Fruit fly (Drosophila melanogaster) whole organism, prepupa: ENCODE results near the gene form3.

Experiments used
- Blimp-1 ChIP-seq: fragments of 200-800 bp; sonication (Bioruptor generic); optimal IDR thresholded peaks from 3 replicates; lab custom pipeline; 2017; ENCODE audit warnings: missing biosample characterization, missing genetic modification characterization, mild to moderate bottlenecking, moderate library complexity, missing genetic modification reagents
- CG11294 ChIP-seq: fragments of 200-800 bp; sonication (Bioruptor generic); IDR thresholded peaks from 2 replicates; pipeline ENCODE4 v1.3.6; 2022; ENCODE audit warnings: missing biosample characterization, missing genetic modification characterization
- CG11902 ChIP-seq: fragments of 200-800 bp; sonication (Bioruptor generic); optimal IDR thresholded peaks from 3 replicates; lab custom pipeline; 2016; ENCODE audit warnings: missing biosample characterization, missing genetic modification characterization
- CG1621 ChIP-seq: fragments of 200-800 bp; sonication (Bioruptor generic); optimal IDR thresholded peaks from 3 replicates; lab custom pipeline; 2018; ENCODE audit warnings: missing biosample characterization, mild to moderate bottlenecking, missing genetic modification characterization
- CG3032 ChIP-seq: fragments of 200-800 bp; optimal IDR thresholded peaks from 2 replicates; lab custom pipeline; 2019; ENCODE audit warnings: missing biosample characterization, mild to moderate bottlenecking, missing genetic modification characterization, moderate library complexity
- CG31627 ChIP-seq: fragments of 200-800 bp; sonication (Bioruptor generic); optimal IDR thresholded peaks from 3 replicates; lab custom pipeline; 2016; ENCODE audit warnings: missing biosample characterization, missing genetic modification characterization
- CG32006 ChIP-seq: fragments of 200-800 bp; sonication (Bioruptor generic); optimal IDR thresholded peaks from 3 replicates; lab custom pipeline; 2017; ENCODE audit warnings: missing biosample characterization, mild to moderate bottlenecking, missing genetic modification characterization
- CG34406 ChIP-seq: fragments of 200-800 bp; sonication (Bioruptor generic); optimal IDR thresholded peaks from 3 replicates; lab custom pipeline; 2016; ENCODE audit warnings: missing biosample characterization, missing genetic modification characterization
- CG3919 ChIP-seq: fragments of 200-800 bp; sonication (Bioruptor generic); optimal IDR thresholded peaks from 3 replicates; lab custom pipeline; 2016; ENCODE audit warnings: missing biosample characterization, missing genetic modification characterization
- CG6276 ChIP-seq: fragments of 200-800 bp; sonication (Bioruptor generic); optimal IDR thresholded peaks from 2 replicates; lab custom pipeline; 2017; ENCODE audit warnings: missing biosample characterization, mild to moderate bottlenecking, missing genetic modification characterization
- CG6808 ChIP-seq: fragments of 200-800 bp; sonication (Bioruptor generic); optimal IDR thresholded peaks from 3 replicates; lab custom pipeline; 2017; ENCODE audit warnings: missing biosample characterization, missing genetic modification characterization, mild to moderate bottlenecking, moderate library complexity, missing genetic modification reagents
- CG6854 ChIP-seq: fragments of 200-800 bp; sonication (Bioruptor generic); optimal IDR thresholded peaks from 2 replicates; lab custom pipeline; 2017; ENCODE audit warnings: missing biosample characterization, mild to moderate bottlenecking, missing genetic modification characterization
- CG7368 ChIP-seq: fragments of 200-800 bp; sonication (Bioruptor generic); optimal IDR thresholded peaks from 3 replicates; lab custom pipeline; 2016; ENCODE audit warnings: missing biosample characterization, missing genetic modification characterization
- CG8119 ChIP-seq: fragments of 200-800 bp; sonication (Bioruptor generic); IDR thresholded peaks from 3 replicates; pipeline ENCODE4 v1.3.6; 2022; ENCODE audit warnings: missing biosample characterization, missing genetic modification characterization
- CG8319 ChIP-seq: fragments of 200-800 bp; sonication (Bioruptor generic); optimal IDR thresholded peaks from 3 replicates; lab custom pipeline; 2016; ENCODE audit warnings: missing biosample characterization, missing genetic modification characterization
- CG8632 ChIP-seq: fragments of 200-800 bp; sonication (Bioruptor generic); optimal IDR thresholded peaks from 3 replicates; lab custom pipeline; 2016; ENCODE audit warnings: missing biosample characterization, missing genetic modification characterization
- CG9139 ChIP-seq: fragments of 200-800 bp; sonication (Bioruptor generic); optimal IDR thresholded peaks from 3 replicates; lab custom pipeline; 2017; ENCODE audit warnings: missing biosample characterization, mild to moderate bottlenecking, missing genetic modification characterization
- Eip75B ChIP-seq: fragments of 200-800 bp; sonication (Bioruptor generic); optimal IDR thresholded peaks from 3 replicates; lab custom pipeline; 2016; ENCODE audit warnings: missing biosample characterization, missing genetic modification characterization
- Eip78C ChIP-seq: fragments of 200-800 bp; sonication (Bioruptor generic); peaks from one replicate; lab custom pipeline; 2016; ENCODE audit warnings: missing biosample characterization, missing genetic modification characterization
- Eip93F ChIP-seq: fragments of 200-800 bp; sonication (Bioruptor generic); optimal IDR thresholded peaks from 2 replicates; lab custom pipeline; 2016; ENCODE audit warnings: missing biosample characterization, mild to moderate bottlenecking, missing genetic modification characterization
- Ets96B ChIP-seq: fragments of 200-800 bp; optimal IDR thresholded peaks from 2 replicates; lab custom pipeline; 2019; ENCODE audit warnings: missing biosample characterization, mild to moderate bottlenecking, missing genetic modification characterization, moderate library complexity
- Gug ChIP-seq: fragments of 200-800 bp; sonication (Bioruptor generic); IDR thresholded peaks from 2 replicates; pipeline ENCODE4 v1.3.6; 2022; ENCODE audit warnings: missing biosample characterization, missing genetic modification characterization
- Hr38 ChIP-seq: sonication (Bioruptor generic); optimal IDR thresholded peaks from 2 replicates; lab custom pipeline; 2016; ENCODE audit warnings: missing biosample characterization, missing genetic modification characterization
- Hr39 ChIP-seq: fragments of 200-800 bp; sonication (Bioruptor generic); optimal IDR thresholded peaks from 2 replicates; lab custom pipeline; 2016; ENCODE audit warnings: missing biosample characterization, missing genetic modification characterization
- Met ChIP-seq: fragments of 200-800 bp; sonication (Bioruptor generic); optimal IDR thresholded peaks from 3 replicates; lab custom pipeline; 2016; ENCODE audit warnings: missing biosample characterization, missing genetic modification characterization
- OdsH ChIP-seq: fragments of 200-800 bp; sonication (Bioruptor generic); optimal IDR thresholded peaks from 3 replicates; lab custom pipeline; 2016; ENCODE audit warnings: missing biosample characterization, missing genetic modification characterization
- Smox ChIP-seq: fragments of 200-800 bp; sonication (Bioruptor generic); optimal IDR thresholded peaks from 3 replicates; lab custom pipeline; 2016; ENCODE audit warnings: missing biosample characterization, missing genetic modification characterization
- Sox102F ChIP-seq: fragments of 200-800 bp; sonication (Bioruptor generic); optimal IDR thresholded peaks from 2 replicates; lab custom pipeline; 2016; ENCODE audit warnings: missing biosample characterization, mild to moderate bottlenecking, missing genetic modification characterization
- Sox14 ChIP-seq: fragments of 200-800 bp; sonication (Bioruptor generic); optimal IDR thresholded peaks from 3 replicates; lab custom pipeline; 2016; ENCODE audit warnings: missing biosample characterization, missing genetic modification characterization
- Sox15 ChIP-seq: fragments of 200-800 bp; sonication (Bioruptor generic); optimal IDR thresholded peaks from 3 replicates; lab custom pipeline; 2016; ENCODE audit warnings: missing biosample characterization, missing genetic modification characterization
- achi ChIP-seq: fragments of 200-800 bp; sonication (Bioruptor generic); optimal IDR thresholded peaks from 3 replicates; lab custom pipeline; 2016; ENCODE audit warnings: missing biosample characterization, missing genetic modification characterization
- acj6 ChIP-seq: fragments of 200-800 bp; sonication (Bioruptor generic); optimal IDR thresholded peaks from 3 replicates; lab custom pipeline; 2016; ENCODE audit warnings: missing biosample characterization, missing genetic modification characterization
- dac ChIP-seq: fragments of 200-800 bp; sonication (Bioruptor generic); optimal IDR thresholded peaks from 2 replicates; lab custom pipeline; 2017; ENCODE audit warnings: missing biosample characterization, mild to moderate bottlenecking, missing genetic modification characterization
- dsx ChIP-seq: fragments of 200-800 bp; optimal IDR thresholded peaks from 3 replicates; lab custom pipeline; 2019; ENCODE audit warnings: missing biosample characterization, mild to moderate bottlenecking, missing genetic modification characterization, moderate library complexity; ENCODE audit not compliant: poor library complexity, severe bottlenecking
- eg ChIP-seq: fragments of 200-800 bp; sonication (Bioruptor generic); IDR thresholded peaks from 3 replicates; pipeline ENCODE4 v1.3.6; 2022; ENCODE audit warnings: missing biosample characterization, missing genetic modification characterization
- esn ChIP-seq: fragments of 200-800 bp; sonication (Bioruptor generic); optimal IDR thresholded peaks from 2 replicates; lab custom pipeline; 2016; ENCODE audit warnings: missing biosample characterization, mild to moderate bottlenecking, missing genetic modification characterization, moderate library complexity
- fd59A ChIP-seq: fragments of 200-800 bp; sonication (Bioruptor generic); optimal IDR thresholded peaks from 2 replicates; lab custom pipeline; 2017; ENCODE audit warnings: missing biosample characterization, mild to moderate bottlenecking, missing genetic modification characterization, missing genetic modification reagents
- fd85E ChIP-seq: fragments of 200-800 bp; sonication (Bioruptor generic); optimal IDR thresholded peaks from 3 replicates; lab custom pipeline; 2016; ENCODE audit warnings: missing biosample characterization, missing genetic modification characterization
- fkh ChIP-seq: fragments of 200-800 bp; sonication (Bioruptor generic); optimal IDR thresholded peaks from 3 replicates; lab custom pipeline; 2017; ENCODE audit warnings: missing biosample characterization, mild to moderate bottlenecking, missing genetic modification characterization, moderate library complexity
- lz ChIP-seq: fragments of 200-800 bp; sonication (Bioruptor generic); optimal IDR thresholded peaks from 3 replicates; lab custom pipeline; 2016; ENCODE audit warnings: missing biosample characterization, missing genetic modification characterization
- net ChIP-seq: fragments of 200-800 bp; sonication (Bioruptor generic); optimal IDR thresholded peaks from 3 replicates; lab custom pipeline; 2016; ENCODE audit warnings: missing biosample characterization, missing genetic modification characterization
- pdm3 ChIP-seq: fragments of 200-800 bp; sonication (Bioruptor generic); optimal IDR thresholded peaks from 3 replicates; lab custom pipeline; 2016; ENCODE audit warnings: missing biosample characterization, missing genetic modification characterization
- salr ChIP-seq, 2 experiments: fragments of 200-800 bp; sonication (Bioruptor generic); optimal IDR thresholded peaks; 3 replicates each; lab custom pipeline; 2016 to 2018; ENCODE audit warnings: missing biosample characterization in 2 of 2, missing genetic modification characterization in 2 of 2, mild to moderate bottlenecking in 1 of 2
- ss ChIP-seq, 2 experiments: fragments of 200-800 bp; sonication (Bioruptor generic); optimal IDR thresholded peaks; 2 replicates in 1 of 2; 3 replicates in 1 of 2; lab custom pipeline; 2017 to 2018; ENCODE audit warnings: mild to moderate bottlenecking in 2 of 2, missing biosample characterization in 2 of 2, missing genetic modification characterization in 2 of 2, moderate library complexity in 1 of 2
- vri ChIP-seq: fragments of 200-800 bp; sonication (Bioruptor generic); optimal IDR thresholded peaks from 3 replicates; lab custom pipeline; 2016; ENCODE audit warnings: missing biosample characterization, mild to moderate bottlenecking, missing genetic modification characterization

form3 gene

dm6 chr3L:7151521-7152465 is 57.2 kb downstream of the form3 start (continued):
- TF ChIP-seq CG11294 (GFP tag; lab: Robert Waterston, UW) (peak; percentile 68; the same call in 1 of the 2 replicates), CG6808 (GFP tag; lab: Kevin White, UChicago) (peak; percentile 15), lz (GFP tag; lab: Kevin White, UChicago) (no peak), ss (GFP tag; optimal IDR thresholded peaks at IDR 0.05; lab: Kevin White, UChicago) (no peak), CG8119 (GFP tag; lab: Robert Waterston, UW) (peak; percentile 87), esn (no peak), CG6276 (GFP tag; lab: Kevin White, UChicago) (peak; percentile 45), CG11902 (GFP tag; lab: Kevin White, UChicago) (no peak), achi (GFP tag; lab: Kevin White, UChicago) (peak; percentile 69), Met (GFP tag; lab: Kevin White, UChicago) (peak; percentile 19), Sox14 (GFP tag; lab: Kevin White, UChicago) (peak; percentile 52), CG3919 (GFP tag; lab: Kevin White, UChicago) (peak; percentile 72), pdm3 (GFP tag; lab: Kevin White, UChicago) (peak; percentile 70), CG32006 (GFP tag; lab: Kevin White, UChicago) (peak; percentile 76), Eip78C (peak; percentile 86), Eip75B (GFP tag; lab: Kevin White, UChicago) (no peak), eg (GFP tag; lab: Robert Waterston, UW) (peak; percentile 83), CG8632 (GFP tag; lab: Kevin White, UChicago) (peak; percentile 32), CG3032 (tag; lab: Kevin White, UChicago) (peak; percentile 16), vri (GFP tag; lab: Kevin White, UChicago) (no peak), dac (GFP tag; lab: Kevin White, UChicago) (peak; percentile 8), Hr39 (no peak), CG8319 (GFP tag; lab: Kevin White, UChicago) (no peak), fkh (GFP tag; lab: Kevin White, UChicago) (no peak), Gug (GFP tag; lab: Robert Waterston, UW) (peak; percentile 73), CG34406 (GFP tag; lab: Kevin White, UChicago) (peak; percentile 27), Eip93F (GFP tag; lab: Kevin White, UChicago) (no peak), net (GFP tag; lab: Kevin White, UChicago) (peak; percentile 59), dsx (GFP tag; lab: Kevin White, UChicago) (peak; percentile 13), CG31627 (GFP tag; lab: Kevin White, UChicago) (no peak), Smox (GFP tag; lab: Kevin White, UChicago) (peak; percentile 6), Sox102F (GFP tag; lab: Kevin White, UChicago) (no peak)

- TF ChIP-seq Sox14 (GFP tag; lab: Kevin White, UChicago) = peak; percentile 71
- peak; percentile 59 for TF ChIP-seq Hr39
- TF ChIP-seq CG1621 (tag; lab: Kevin White, UChicago) = peak; percentile 57
- no peak for TF ChIP-seq fkh (GFP tag; lab: Kevin White, UChicago)
- peak; percentile 73 for TF ChIP-seq CG34406 (GFP tag; lab: Kevin White, UChicago)
- peak; percentile 36 for TF ChIP-seq CG9139 (GFP tag; lab: Kevin White, UChicago)
- no peak for TF ChIP-seq Hr38 (GFP tag; lab: Kevin White, UChicago)
- TF ChIP-seq Ets96B (tag; lab: Kevin White, UChicago) = peak; percentile 77
- TF ChIP-seq CG8119 (GFP tag; lab: Robert Waterston, UW) = peak; percentile 81
- TF ChIP-seq CG7368 (GFP tag; lab: Kevin White, UChicago) = peak; percentile 70
- TF ChIP-seq Smox (GFP tag; lab: Kevin White, UChicago) = peak; percentile 65
- TF ChIP-seq CG11902 (GFP tag; lab: Kevin White, UChicago) = peak; percentile 57
- peak; percentile 79 for TF ChIP-seq acj6 (GFP tag; lab: Kevin White, UChicago)
- TF ChIP-seq CG6854 (GFP tag; lab: Kevin White, UChicago) = peak; percentile 11
- peak; percentile 44 to 74 for TF ChIP-seq ss (GFP tag; optimal IDR thresholded peaks at IDR 0.05; lab: Kevin White, UChicago)
- TF ChIP-seq Sox102F (GFP tag; lab: Kevin White, UChicago) = peak; percentile 59
- TF ChIP-seq OdsH (GFP tag; lab: Kevin White, UChicago) = peak; percentile 76
- peak; percentile 48 for TF ChIP-seq Sox15 (GFP tag; lab: Kevin White, UChicago)
- peak; percentile 57 to 65 for TF ChIP-seq salr (GFP tag; optimal IDR thresholded peaks at IDR 0.05; lab: Kevin White, UChicago)
- peak; percentile 74 for TF ChIP-seq dsx (GFP tag; lab: Kevin White, UChicago)
- TF ChIP-seq CG11294 (GFP tag; lab: Robert Waterston, UW) = peak; percentile 12; the same call in 1 of the 2 replicates
- peak; percentile 64 for TF ChIP-seq fd59A
- TF ChIP-seq fd85E (GFP tag; lab: Kevin White, UChicago) = no peak
- TF ChIP-seq Eip75B (GFP tag; lab: Kevin White, UChicago) = peak; percentile 79
- peak; percentile 74 for TF ChIP-seq pdm3 (GFP tag; lab: Kevin White, UChicago)
- TF ChIP-seq eg (GFP tag; lab: Robert Waterston, UW) = peak; percentile 49; the same call in 1 of the 3 replicates
- TF ChIP-seq Blimp-1 (GFP tag; lab: Kevin White, UChicago) = peak; percentile 10
Observed at dm6 chr3L:7153634-7154033, 59.0 kb downstream of the form3 start.
